Fruit fly (Drosophila melanogaster): ENCODE measurements around the gene CG5885.

DNA sequence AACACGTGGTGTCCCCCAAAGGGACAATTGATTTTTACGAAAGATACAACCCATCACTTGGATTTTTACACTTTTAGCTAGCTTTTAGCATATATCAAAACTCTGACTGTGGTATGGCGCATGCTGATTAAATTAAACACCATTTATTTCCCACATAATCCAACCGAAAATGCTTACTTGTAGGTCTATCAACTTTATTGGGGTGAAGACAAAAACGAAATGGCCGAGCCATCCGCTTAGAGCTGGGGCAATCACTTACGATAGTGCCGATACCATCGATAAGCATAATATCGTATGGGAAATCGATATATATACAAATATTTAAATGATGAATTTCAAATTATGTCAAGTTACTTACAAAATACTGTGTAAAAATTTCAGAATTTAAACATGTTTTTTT, 20.8 kb downstream of the CG5885 start, which contains the start of gene RpS2:
- no peak for TF ChIP-seq psq (optimal IDR thresholded peaks at IDR 0.05)
- TF ChIP-seq Sin3A (optimal IDR thresholded peaks at IDR 0.05), result no peak
- TF ChIP-seq insv (optimal IDR thresholded peaks at IDR 0.05), result no peak
- no peak for TF ChIP-seq Myc (optimal IDR thresholded peaks at IDR 0.05)

Data from Kc167 (cell line).